Worm (Caenorhabditis elegans): Measurements from ENCODE around the gene Y57E12B.1.

ce11 chrV:6987673-6988072 lies 39.3 kb downstream of the Y57E12B.1 start, which contains the start of gene nhr-139:
- no peak for TF ChIP-seq mml-1 (tag; optimal IDR thresholded peaks at IDR 0.05)
- no peak for TF ChIP-seq egl-27 (tag; optimal IDR thresholded peaks at IDR 0.05)
- TF ChIP-seq daf-12 (tag; optimal IDR thresholded peaks at IDR 0.05), result no peak
- no peak for TF ChIP-seq elt-1 (tag; optimal IDR thresholded peaks at IDR 0.05)
- TF ChIP-seq R02D3.7 (tag; optimal IDR thresholded peaks at IDR 0.05), result no peak
- no peak for TF ChIP-seq jun-1 (tag; optimal IDR thresholded peaks at IDR 0.05)
- TF ChIP-seq nhr-43 (tag; optimal IDR thresholded peaks at IDR 0.05; ENCODE audit: poor library complexity, severe bottlenecking), result no peak
- no peak for TF ChIP-seq ZK546.5 (tag; optimal IDR thresholded peaks at IDR 0.05)
- TF ChIP-seq ama-1 (optimal IDR thresholded peaks at IDR 0.05), result no peak
- no peak for TF ChIP-seq snpc-4 (tag; optimal IDR thresholded peaks at IDR 0.05)
- TF ChIP-seq nhr-237 (tag; optimal IDR thresholded peaks at IDR 0.05), result no peak
- TF ChIP-seq sea-2 (GFP tag; optimal IDR thresholded peaks at IDR 0.05), result no peak
